Worm (Caenorhabditis elegans): ENCODE data around the gene his-59.

his-59 gene

ce11 chrIV:7486201-7486947 is 1.7 kb upstream of the his-59 start, which contains the start of the genes his-61 and his-62 (continued):
- peak; percentile 27; the same call in 1 of the 2 replicates for TF ChIP-seq set-16 (GFP tag; IDR thresholded peaks at IDR 0.05)
- peak; percentile 42 for TF ChIP-seq dpl-1 (GFP tag; optimal IDR thresholded peaks at IDR 0.05)
- TF ChIP-seq snpc-1.2 (GFP tag; IDR thresholded peaks at IDR 0.05), result peak; percentile 68
- TF ChIP-seq Y105C5A.15 (GFP tag; IDR thresholded peaks at IDR 0.05), result no peak
- TF ChIP-seq F44E2.7 (GFP tag; IDR thresholded peaks at IDR 0.05), result no peak; the same call in 1 of the 2 replicates
- TF ChIP-seq F49E8.2 (tag; optimal IDR thresholded peaks at IDR 0.05; ENCODE audit: borderline replicate concordance), result peak; percentile 10
- peak; percentile 76 for TF ChIP-seq lin-38 (GFP tag; IDR thresholded peaks at IDR 0.05)
- TF ChIP-seq fos-1 (tag; optimal IDR thresholded peaks at IDR 0.05), result no peak
- peak in 1 of 2 experiments; percentile 79 for TF ChIP-seq lsy-2 (tag; optimal IDR thresholded peaks at IDR 0.05)
- TF ChIP-seq egl-43 (GFP tag; IDR thresholded peaks at IDR 0.05), result peak; percentile 61
- TF ChIP-seq mdt-29 (GFP tag; IDR thresholded peaks at IDR 0.05), result no peak
- TF ChIP-seq F26F4.8 (GFP tag; conservative IDR thresholded peaks at IDR 0.05), result no peak; the same call in 1 of the 2 replicates
- no peak for TF ChIP-seq madf-9 (GFP tag; conservative IDR thresholded peaks at IDR 0.05)
- TF ChIP-seq vab-7 (GFP tag; IDR thresholded peaks at IDR 0.05), result peak; percentile 40; the same call in 1 of the 2 replicates
- TF ChIP-seq zfp-2 (tag; optimal IDR thresholded peaks at IDR 0.05), result no peak
- no peak for TF ChIP-seq daf-19 (GFP tag; conservative IDR thresholded peaks at IDR 0.05)
- TF ChIP-seq jun-1 (tag; optimal IDR thresholded peaks at IDR 0.05), result no peak
- TF ChIP-seq pqm-1 (tag; optimal IDR thresholded peaks at IDR 0.05), result peak; percentile 30
- TF ChIP-seq aha-1 (tag), result peak; percentile 82
- TF ChIP-seq unc-39 (tag; optimal IDR thresholded peaks at IDR 0.05), result no peak
- no peak for TF ChIP-seq gei-8 (GFP tag; optimal IDR thresholded peaks at IDR 0.05)
- peak; percentile 8 for TF ChIP-seq nhr-25 (tag; optimal IDR thresholded peaks at IDR 0.05; ENCODE audit: borderline replicate concordance, insufficient read depth)
- TF ChIP-seq zip-2 (tag; optimal IDR thresholded peaks at IDR 0.05), result no peak
- no peak for TF ChIP-seq ceh-62 (tag; optimal IDR thresholded peaks at IDR 0.05)

DNA sequence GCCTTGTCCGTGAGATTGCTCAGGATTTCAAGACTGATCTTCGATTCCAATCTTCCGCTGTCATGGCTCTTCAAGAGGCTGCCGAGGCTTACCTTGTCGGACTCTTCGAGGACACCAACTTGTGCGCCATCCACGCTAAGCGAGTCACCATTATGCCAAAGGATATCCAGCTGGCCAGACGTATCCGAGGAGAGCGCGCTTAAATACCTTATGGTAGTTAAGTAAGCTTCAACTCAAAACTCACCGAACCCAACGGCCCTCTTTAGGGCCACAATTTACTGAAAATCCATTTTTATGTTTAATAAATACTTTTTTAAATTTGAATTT is 371 bp downstream of the his-59 start:
- TF ChIP-seq gei-8 (GFP tag; optimal IDR thresholded peaks at IDR 0.05) (peak; percentile 40), dpl-1 (GFP tag; optimal IDR thresholded peaks at IDR 0.05) (no peak), snpc-4 (tag; optimal IDR thresholded peaks at IDR 0.05) (no peak), F26F4.8 (GFP tag; conservative IDR thresholded peaks at IDR 0.05) (0 out of 2 replicates have a peak, but pooled peaks have one; percentile 27), lim-7 (GFP tag; IDR thresholded peaks at IDR 0.05) (0 out of 2 replicates have a peak, but pooled peaks have one; percentile 57), arid-1 (GFP tag; conservative IDR thresholded peaks at IDR 0.05) (peak; percentile 56; the same call in 1 of the 2 replicates), egl-27 (tag; optimal IDR thresholded peaks at IDR 0.05) (no peak), mxl-2 (GFP tag; conservative IDR thresholded peaks at IDR 0.05) (no peak), D1046.2 (GFP tag; IDR thresholded peaks at IDR 0.05) (peak; percentile 70; the same call in 1 of the 2 replicates), snpc-1.2 (GFP tag; IDR thresholded peaks at IDR 0.05) (0 out of 2 replicates have a peak, but pooled peaks have one; percentile 77), F49E8.2 (tag; optimal IDR thresholded peaks at IDR 0.05; ENCODE audit: borderline replicate concordance) (peak; percentile 58)

DNA sequence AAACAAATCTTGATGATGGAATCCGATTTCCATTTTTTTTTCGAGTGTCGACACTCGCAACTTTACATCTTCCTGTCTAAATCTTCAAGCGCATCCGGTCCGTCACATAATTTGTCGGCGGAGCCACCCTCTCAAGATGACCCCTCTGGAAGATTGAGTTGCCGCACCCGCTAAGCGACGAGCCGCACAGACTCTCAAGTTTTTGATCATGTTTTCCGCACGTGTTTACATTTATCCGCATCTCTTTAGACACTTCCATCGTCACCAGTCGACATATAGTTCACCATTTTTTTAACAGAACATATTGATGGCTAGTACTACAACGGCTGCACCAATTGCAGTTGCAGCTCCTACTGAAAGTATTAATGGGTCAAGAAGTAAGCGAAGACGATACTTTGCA is 3.4 kb downstream of the his-59 start, which contains the start of gene F55G1.1:
Gene F55G1.1, plus strand, starts transcription at position 301 of the 400 bp plus-strand sequence.
- TF ChIP-seq unc-62 (GFP tag; optimal IDR thresholded peaks at IDR 0.05 in 1 of 2), result peak in 1 of 2 experiments; percentile 79
- TF ChIP-seq unc-62 (tag; optimal IDR thresholded peaks at IDR 0.05), result no peak
- TF ChIP-seq ceh-62 (tag; optimal IDR thresholded peaks at IDR 0.05), result no peak

DNA sequence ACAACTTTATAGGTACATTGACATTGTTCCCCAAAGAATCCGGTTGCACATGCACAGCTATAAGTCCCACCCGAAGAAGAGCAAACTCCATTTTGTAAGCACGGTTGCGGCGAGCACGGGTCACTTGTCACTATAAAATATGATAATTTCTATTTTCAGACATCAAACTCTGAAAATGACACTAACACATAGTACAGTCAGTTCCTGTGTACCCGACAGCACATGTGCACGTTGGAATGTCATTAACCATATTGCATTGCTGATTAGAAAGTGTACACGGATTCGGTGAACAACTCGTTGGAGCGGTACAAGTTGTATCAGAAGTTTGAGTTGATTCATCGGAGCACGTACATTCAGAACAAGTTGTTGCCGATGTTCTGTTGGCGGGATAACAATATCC is 9.2 kb downstream of the his-59 start:
- TF ChIP-seq hlh-30 (tag; optimal IDR thresholded peaks at IDR 0.05; ENCODE audit: insufficient read depth), result peak; percentile 10
- no peak for TF ChIP-seq dmd-8 (GFP tag; IDR thresholded peaks at IDR 0.05)
- peak in 1 of 2 experiments; percentile 6 for TF ChIP-seq unc-62 (GFP tag; optimal IDR thresholded peaks at IDR 0.05 in 1 of 2)
- TF ChIP-seq unc-62 (tag; optimal IDR thresholded peaks at IDR 0.05), result no peak
- no peak for TF ChIP-seq nhr-10 (tag; optimal IDR thresholded peaks at IDR 0.05)
- TF ChIP-seq nhr-76 (tag; optimal IDR thresholded peaks at IDR 0.05), result no peak
- peak; percentile 83 for TF ChIP-seq nhr-28 (tag; optimal IDR thresholded peaks at IDR 0.05)
- no peak for TF ChIP-seq Y105C5A.15 (GFP tag; IDR thresholded peaks at IDR 0.05)
- 0 out of 2 replicates have a peak, but pooled peaks have one; percentile 38 for TF ChIP-seq php-3 (GFP tag; IDR thresholded peaks at IDR 0.05)
- no peak for TF ChIP-seq F44E2.7 (GFP tag; IDR thresholded peaks at IDR 0.05)
- no peak for TF ChIP-seq T20F7.1 (GFP tag; optimal IDR thresholded peaks at IDR 0.05)
- no peak for TF ChIP-seq hmg-1.1 (GFP tag; IDR thresholded peaks at IDR 0.05)
- no peak for TF ChIP-seq pha-4 (GFP tag; IDR thresholded peaks at IDR 0.05)
- TF ChIP-seq pha-4 (tag; optimal IDR thresholded peaks at IDR 0.05), result no peak
- TF ChIP-seq dmd-6 (GFP tag; IDR thresholded peaks at IDR 0.05), result peak; percentile 83
- no peak for TF ChIP-seq nhr-25 (tag; optimal IDR thresholded peaks at IDR 0.05; ENCODE audit: borderline replicate concordance, insufficient read depth)
- no peak for TF ChIP-seq mdl-1 (tag; optimal IDR thresholded peaks at IDR 0.05)
- TF ChIP-seq madf-5 (GFP tag; IDR thresholded peaks at IDR 0.05), result no peak

Data from whole organism, L4 larva.